Fruit fly (Drosophila melanogaster): ENCODE results near the gene Ncoa6.

- no peak for TF ChIP-seq Rel (GFP tag; optimal IDR thresholded peaks at IDR 0.05)
- no peak for TF ChIP-seq Rel (tag; optimal IDR thresholded peaks at IDR 0.05)
- TF ChIP-seq fru (GFP tag; optimal IDR thresholded peaks at IDR 0.05) = no peak
- no peak for TF ChIP-seq Mio (GFP tag; optimal IDR thresholded peaks at IDR 0.05)
- TF ChIP-seq Dif (GFP tag; optimal IDR thresholded peaks at IDR 0.05; ENCODE audit: partially characterized antibody) = no peak
- TF ChIP-seq pan (optimal IDR thresholded peaks at IDR 0.05) = no peak
- no peak for TF ChIP-seq sv (GFP tag; optimal IDR thresholded peaks at IDR 0.05)
- TF ChIP-seq br (GFP tag; optimal IDR thresholded peaks at IDR 0.05) = no peak
- TF ChIP-seq usp (GFP tag; optimal IDR thresholded peaks at IDR 0.05) = no peak
- no peak for TF ChIP-seq brk (GFP tag; optimal IDR thresholded peaks at IDR 0.05)
- no peak for TF ChIP-seq dl (GFP tag; optimal IDR thresholded peaks at IDR 0.05; ENCODE audit: insufficient read depth in 1 of 2, partially characterized antibody in 2 of 2)
- no peak for TF ChIP-seq psq (GFP tag; optimal IDR thresholded peaks at IDR 0.05)
- no peak for TF ChIP-seq GATAd (GFP tag; optimal IDR thresholded peaks at IDR 0.05)
Observed at dm6 chr2L:5365841-5366240, 39.4 kb upstream of the Ncoa6 start.
